Worm (Caenorhabditis elegans): Measurements from ENCODE around the gene F13H10.5.

Gene F13H10.5

ce11 chrIV:11036222-11036621, 45.4 kb downstream of the F13H10.5 start, which contains the start of gene fkb-1:
fkb-1 (plus strand) TSS chrIV:11036582.
- TF ChIP-seq nhr-23 (tag; optimal IDR thresholded peaks at IDR 0.05), result no peak
- peak; percentile 77 for TF ChIP-seq zag-1 (tag; optimal IDR thresholded peaks at IDR 0.05)
- peak; percentile 72 for TF ChIP-seq nhr-129 (tag; optimal IDR thresholded peaks at IDR 0.05)
- TF ChIP-seq nhr-77 (tag; optimal IDR thresholded peaks at IDR 0.05), result no peak
- no peak for TF ChIP-seq ceh-16 (tag; optimal IDR thresholded peaks at IDR 0.05)
- TF ChIP-seq unc-62 (GFP tag; optimal IDR thresholded peaks at IDR 0.05), result no peak
- TF ChIP-seq lin-11 (tag; optimal IDR thresholded peaks at IDR 0.05), result peak; percentile 44
- TF ChIP-seq mbf-1 (tag; optimal IDR thresholded peaks at IDR 0.05), result no peak
- TF ChIP-seq lin-13 (GFP tag; optimal IDR thresholded peaks at IDR 0.05), result peak; percentile 50
- peak; percentile 98 for TF ChIP-seq crh-2 (tag; optimal IDR thresholded peaks at IDR 0.05)
- peak; percentile 59 for TF ChIP-seq F13H6.1 (tag; optimal IDR thresholded peaks at IDR 0.05)
- no peak for TF ChIP-seq nhr-10 (tag; optimal IDR thresholded peaks at IDR 0.05)
- no peak for TF ChIP-seq mab-5 (tag; optimal IDR thresholded peaks at IDR 0.05)
- TF ChIP-seq ZK546.5 (tag; optimal IDR thresholded peaks at IDR 0.05), result no peak
- TF ChIP-seq Y55F3AM.14 (GFP tag; optimal IDR thresholded peaks at IDR 0.05), result no peak
- TF ChIP-seq elt-1 (tag; optimal IDR thresholded peaks at IDR 0.05), result no peak
- no peak for TF ChIP-seq peb-1 (tag; optimal IDR thresholded peaks at IDR 0.05)
- TF ChIP-seq ztf-11 (tag; optimal IDR thresholded peaks at IDR 0.05), result no peak
- no peak for TF ChIP-seq nhr-12 (tag; optimal IDR thresholded peaks at IDR 0.05)
- peak; percentile 77 for TF ChIP-seq gmeb-1 (tag; optimal IDR thresholded peaks at IDR 0.05)
- TF ChIP-seq mdl-1 (tag; optimal IDR thresholded peaks at IDR 0.05), result no peak
- TF ChIP-seq ztf-1 (GFP tag; conservative IDR thresholded peaks at IDR 0.05), result no peak
- peak; percentile 74 for TF ChIP-seq fos-1 (tag; optimal IDR thresholded peaks at IDR 0.05)
- no peak for TF ChIP-seq lin-39 (tag; optimal IDR thresholded peaks at IDR 0.05)
- peak; percentile 87 for TF ChIP-seq C34F6.9 (tag; optimal IDR thresholded peaks at IDR 0.05)
- TF ChIP-seq alr-1 (tag; optimal IDR thresholded peaks at IDR 0.05), result no peak
- no peak for TF ChIP-seq ztf-4 (tag; optimal IDR thresholded peaks at IDR 0.05)
- TF ChIP-seq ceh-82 (tag; optimal IDR thresholded peaks at IDR 0.05), result no peak
- no peak for TF ChIP-seq ama-1 (optimal IDR thresholded peaks at IDR 0.05)
- TF ChIP-seq nhr-21 (tag; optimal IDR thresholded peaks at IDR 0.05), result peak; percentile 19
- peak; percentile 79 for TF ChIP-seq unc-55 (GFP tag; optimal IDR thresholded peaks at IDR 0.05)
- no peak for TF ChIP-seq R02D3.7 (tag; optimal IDR thresholded peaks at IDR 0.05)
- peak; percentile 42 for TF ChIP-seq sem-4 (tag; optimal IDR thresholded peaks at IDR 0.05)
- no peak for TF ChIP-seq dmd-4 (tag; optimal IDR thresholded peaks at IDR 0.05)
- no peak for TF ChIP-seq snpc-4 (tag; optimal IDR thresholded peaks at IDR 0.05)
- TF ChIP-seq egl-27 (tag; optimal IDR thresholded peaks at IDR 0.05), result no peak
- peak; percentile 45 for TF ChIP-seq nhr-6 (tag; optimal IDR thresholded peaks at IDR 0.05)
- peak; percentile 38 for TF ChIP-seq nhr-25 (tag; optimal IDR thresholded peaks at IDR 0.05)
- TF ChIP-seq aly-2 (tag; optimal IDR thresholded peaks at IDR 0.05), result no peak
- TF ChIP-seq unc-39 (tag; optimal IDR thresholded peaks at IDR 0.05), result no peak
- no peak for TF ChIP-seq elt-3 (tag; optimal IDR thresholded peaks at IDR 0.05)
- TF ChIP-seq nhr-11 (tag; optimal IDR thresholded peaks at IDR 0.05), result no peak
- TF ChIP-seq blmp-1 (tag; optimal IDR thresholded peaks at IDR 0.05; ENCODE audit: insufficient read depth), result no peak
- peak; percentile 76 for TF ChIP-seq sma-9 (GFP tag; optimal IDR thresholded peaks at IDR 0.05)
- no peak for TF ChIP-seq sma-9 (tag; optimal IDR thresholded peaks at IDR 0.05)
- no peak for TF ChIP-seq nhr-237 (tag; optimal IDR thresholded peaks at IDR 0.05)
- no peak for TF ChIP-seq skn-1 (tag; optimal IDR thresholded peaks at IDR 0.05)
- TF ChIP-seq sma-3 (GFP tag; optimal IDR thresholded peaks at IDR 0.05), result peak; percentile 32
- TF ChIP-seq lsy-2 (tag; optimal IDR thresholded peaks at IDR 0.05), result peak; percentile 49 to 83

All from whole organism, L2 larva.